Worm (Caenorhabditis elegans) whole organism, midembryonic: Measurements from ENCODE around the gene srh-204.
"Not testable (repeated sequence)": the region's sequence is repeated elsewhere in the genome, so short reads cannot be mapped to it uniquely, and the experiment has no call there.

Experiments
- T22C8.4 ChIP-seq: fragments of 200-800 bp; sonication (Bioruptor generic); IDR thresholded peaks from 2 replicates; pipeline ENCODE4 v1.3.6; 2022; ENCODE audit warnings: missing genetic modification characterization, missing compliant biosample characterization
- cog-1 ChIP-seq: sonication (generic microtip); optimal IDR thresholded peaks from 2 replicates; lab custom pipeline; 2016; ENCODE audit warnings: missing genetic modification characterization, missing compliant biosample characterization
- klf-2 ChIP-seq: fragments of 200-800 bp; sonication (Bioruptor generic); conservative IDR thresholded peaks from 2 replicates; pipeline ENCODE4 v1.3.6; 2022; ENCODE audit warnings: missing genetic modification reagents, missing genetic modification characterization, missing compliant biosample characterization
- med-1 ChIP-seq: sonication (generic microtip); optimal IDR thresholded peaks from 2 replicates; lab custom pipeline; 2017; ENCODE audit warnings: missing genetic modification characterization, mild to moderate bottlenecking, missing compliant biosample characterization, antibody characterized with exemption, missing genetic modification reagents; ENCODE audit not compliant: insufficient read depth
- ref-1 ChIP-seq: fragments of 200-800 bp; sonication (Bioruptor generic); conservative IDR thresholded peaks from 2 replicates; pipeline ENCODE4 v1.3.6; 2022; ENCODE audit warnings: missing genetic modification reagents, missing genetic modification characterization, missing compliant biosample characterization
- ztf-23 ChIP-seq: fragments of 200-800 bp; sonication (Bioruptor generic); IDR thresholded peaks from 2 replicates; pipeline ENCODE4 v1.3.6; 2022; ENCODE audit warnings: missing genetic modification reagents, missing genetic modification characterization, missing compliant biosample characterization

DNA sequence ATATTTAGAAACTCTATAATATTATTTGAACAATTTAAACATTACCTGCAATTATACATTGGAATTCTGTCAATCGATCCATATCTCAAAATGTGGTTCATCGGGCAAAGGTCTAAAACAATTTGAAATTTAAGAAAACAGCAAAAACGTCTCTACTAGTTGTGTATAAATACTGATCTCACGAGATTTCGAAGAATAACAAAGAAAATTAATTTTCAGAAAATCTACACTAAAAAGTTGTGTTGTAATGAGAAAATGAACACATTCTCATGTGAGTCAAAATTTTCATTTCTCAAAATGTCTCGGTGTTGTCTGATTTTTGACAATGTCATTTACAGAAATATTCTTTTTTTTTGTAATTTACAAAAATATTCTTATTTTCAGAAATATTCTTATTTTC lies 28.0 kb upstream of the srh-204 start, which contains the start of gene srt-36:
- TF ChIP-seq ztf-23 (GFP tag; lab: Robert Waterston, UW); cog-1 (tag; lab: Kevin White, UChicago); klf-2 (GFP tag; lab: Robert Waterston, UW); med-1 (GFP tag; lab: Kevin White, UChicago); ref-1 (GFP tag; lab: Robert Waterston, UW); T22C8.4 (GFP tag; lab: Robert Waterston, UW): not testable (repeated sequence)
